Worm (Caenorhabditis elegans): ENCODE measurements around the gene dyf-11.

dyf-11 gene

DNA sequence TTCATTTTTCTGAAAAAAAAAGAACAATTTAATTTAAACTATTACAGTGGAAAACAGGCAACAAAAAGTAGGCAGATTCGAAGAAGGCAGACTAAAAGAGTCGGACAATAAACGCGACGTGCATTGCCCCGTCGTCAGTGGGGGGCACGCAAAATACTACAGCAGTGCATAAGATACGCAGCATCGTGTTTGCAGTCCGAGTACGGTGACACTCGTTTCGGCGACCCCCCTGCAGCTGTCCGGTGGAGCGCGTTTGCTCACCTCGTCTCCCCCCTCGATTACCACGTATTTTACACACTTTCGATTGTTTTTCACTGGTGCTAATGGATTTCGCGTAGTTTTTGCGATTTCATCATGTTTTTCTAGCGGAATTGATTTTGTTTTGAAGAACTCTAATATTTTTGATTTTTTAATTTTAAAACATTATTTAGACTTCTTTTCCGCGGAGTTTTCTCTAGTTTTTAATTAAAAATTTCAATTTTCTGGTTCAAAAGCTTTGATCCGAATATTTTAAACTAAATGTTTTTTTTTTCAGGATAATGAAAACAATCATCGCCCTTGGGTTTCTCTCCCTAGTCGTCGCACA lies 4.6 kb downstream of the dyf-11 start, which contains the start of the genes trap-2 and ile-2:
Gene trap-2 (minus strand): TSS at position 9 of the 586 bp plus-strand sequence.
Gene ile-2 (plus strand): TSS at position 536 of the 586 bp plus-strand sequence.
- TF ChIP-seq hrde-1 (tag; optimal IDR thresholded peaks at IDR 0.05; ENCODE audit: borderline replicate concordance) (no peak), egl-44 (GFP tag; IDR thresholded peaks at IDR 0.05) (0 out of 2 replicates have a peak, but pooled peaks have one; percentile 46), hmg-1.2 (GFP tag; IDR thresholded peaks at IDR 0.05) (peak; percentile 68), nfyb-1 (GFP tag; IDR thresholded peaks at IDR 0.05) (peak; percentile 93), nhr-179 (tag; optimal IDR thresholded peaks at IDR 0.05) (no peak), pha-4 (tag; optimal IDR thresholded peaks at IDR 0.05) (no peak), nhr-90 (tag; optimal IDR thresholded peaks at IDR 0.05) (peak; percentile 95), lin-40 (tag; optimal IDR thresholded peaks at IDR 0.05) (peak; percentile 88), cebp-1 (GFP tag; IDR thresholded peaks at IDR 0.05) (peak; percentile 64), cebp-1 (tag; optimal IDR thresholded peaks at IDR 0.05) (peak; percentile 89), F22D6.2 (tag; optimal IDR thresholded peaks at IDR 0.05) (peak; percentile 42), gei-17 (GFP tag; optimal IDR thresholded peaks at IDR 0.05) (peak; percentile 68), ceh-58 (GFP tag; IDR thresholded peaks at IDR 0.05) (no peak), tbp1 (GFP tag; optimal IDR thresholded peaks at IDR 0.05) (peak; percentile 66), lin-54 (GFP tag; optimal IDR thresholded peaks at IDR 0.05) (peak; percentile 73), ceh-27 (GFP tag; optimal IDR thresholded peaks at IDR 0.05) (peak; percentile 91), Y56A3A.18 (GFP tag; IDR thresholded peaks at IDR 0.05) (peak; percentile 83; the same call in 1 of the 2 replicates), ceh-100 (GFP tag; IDR thresholded peaks at IDR 0.05) (peak; percentile 32; the same call in 1 of the 2 replicates), snpc-4 (GFP tag; optimal IDR thresholded peaks at IDR 0.05) (no peak), snpc-4 (tag; optimal IDR thresholded peaks at IDR 0.05) (peak; percentile 63 to 83 (median 80)), ztf-22 (GFP tag; optimal IDR thresholded peaks at IDR 0.05) (peak; percentile 49), K11D2.4 (GFP tag; IDR thresholded peaks at IDR 0.05) (peak; percentile 40; the same call in 1 of the 2 replicates), lir-1 (GFP tag; conservative IDR thresholded peaks at IDR 0.05) (no peak; the same call in 1 of the 2 replicates), lin-35 (GFP tag; optimal IDR thresholded peaks at IDR 0.05) (peak in 1 of 3 experiments; percentile 15), chd-7 (tag; optimal IDR thresholded peaks at IDR 0.05) (peak; percentile 56), ztf-25 (GFP tag; IDR thresholded peaks at IDR 0.05) (no peak), mxl-1 (tag; optimal IDR thresholded peaks at IDR 0.05) (no peak), B0035.1 (tag; optimal IDR thresholded peaks at IDR 0.05) (peak; percentile 8), repo-1 (tag; optimal IDR thresholded peaks at IDR 0.05) (peak; percentile 62), sdz-38 (tag; optimal IDR thresholded peaks at IDR 0.05) (no peak), ztf-28 (GFP tag; IDR thresholded peaks at IDR 0.05) (0 out of 2 replicates have a peak, but pooled peaks have one; percentile 16), egrh-3 (GFP tag; IDR thresholded peaks at IDR 0.05) (peak; percentile 84), C06A6.2 (GFP tag; conservative IDR thresholded peaks at IDR 0.05) (peak; percentile 61), nhr-120 (GFP tag; IDR thresholded peaks at IDR 0.05) (0 out of 2 replicates have a peak, but pooled peaks have one; percentile 17), Y53G8AR.9 (GFP tag; conservative IDR thresholded peaks at IDR 0.05) (peak; percentile 90), madf-3 (GFP tag; IDR thresholded peaks at IDR 0.05) (0 out of 2 replicates have a peak, but pooled peaks have one; percentile 34), K12H6.12 (tag; optimal IDR thresholded peaks at IDR 0.05) (peak; percentile 96), hsf-1 (GFP tag; IDR thresholded peaks at IDR 0.05) (no peak), ztf-26 (tag; optimal IDR thresholded peaks at IDR 0.05) (peak; percentile 79), attf-5 (GFP tag; optimal IDR thresholded peaks at IDR 0.05) (peak; percentile 94), ztf-18 (tag; optimal IDR thresholded peaks at IDR 0.05) (peak; percentile 79), nhr-80 (tag; optimal IDR thresholded peaks at IDR 0.05) (peak; percentile 100), ekl-4 (GFP tag; IDR thresholded peaks at IDR 0.05) (peak; percentile 39; the same call in 1 of the 2 replicates), F33H1.4 (GFP tag; IDR thresholded peaks at IDR 0.05) (no peak), atf-7 (tag; optimal IDR thresholded peaks at IDR 0.05) (peak; percentile 72), hmg-20 (GFP tag; IDR thresholded peaks at IDR 0.05) (peak; percentile 60; the same call in 1 of the 2 replicates), lsl-1 (GFP tag; optimal IDR thresholded peaks at IDR 0.05) (peak; percentile 63), bed-1 (GFP tag; IDR thresholded peaks at IDR 0.05) (no peak)

Measured in whole organism, young adult.